Worm (Caenorhabditis elegans): ENCODE measurements around the gene ttr-2.

ce11 chrIII:9972192-9972811 lies 44.7 kb downstream of the ttr-2 start:
- no peak for TF ChIP-seq rnt-1 (tag; optimal IDR thresholded peaks at IDR 0.05)
- no peak for TF ChIP-seq mab-9 (GFP tag; IDR thresholded peaks at IDR 0.05)
- no peak for TF ChIP-seq mep-1 (tag; optimal IDR thresholded peaks at IDR 0.05)
- TF ChIP-seq nhr-84 (tag; optimal IDR thresholded peaks at IDR 0.05) = no peak
- no peak for TF ChIP-seq lin-39 (tag; optimal IDR thresholded peaks at IDR 0.05)
- TF ChIP-seq unc-30 (tag; optimal IDR thresholded peaks at IDR 0.05) = no peak
- no peak for TF ChIP-seq ceh-90 (tag; optimal IDR thresholded peaks at IDR 0.05)
- no peak for TF ChIP-seq snpc-4 (tag; optimal IDR thresholded peaks at IDR 0.05)
- TF ChIP-seq hpl-2 (GFP tag; optimal IDR thresholded peaks at IDR 0.05) = no peak
- TF ChIP-seq ztf-11 (tag; optimal IDR thresholded peaks at IDR 0.05) = no peak
- no peak for TF ChIP-seq nhr-85 (tag)
- TF ChIP-seq lin-15B (tag; optimal IDR thresholded peaks at IDR 0.05) = no peak
- TF ChIP-seq ces-1 (GFP tag; optimal IDR thresholded peaks at IDR 0.05) = no peak

Measured in whole organism, L1 larva.